Worm (Caenorhabditis elegans) whole organism, L4 larva: Measurements from ENCODE around the gene plk-3.

Source experiments
- F26F4.8 ChIP-seq: fragments of 200-800 bp; sonication (Bioruptor generic); conservative IDR thresholded peaks from 2 replicates; pipeline ENCODE4 v1.3.6; 2022; ENCODE audit warnings: missing genetic modification characterization, missing compliant biosample characterization
- F37D6.2 ChIP-seq: sonication (generic microtip); optimal IDR thresholded peaks from 2 replicates; lab custom pipeline; 2016; ENCODE audit warnings: mild to moderate bottlenecking, missing genetic modification characterization, missing compliant biosample characterization
- R02D3.7 ChIP-seq: fragments of 150-350 bp; sonication (generic microtip); optimal IDR thresholded peaks from 3 replicates; lab custom pipeline; 2014; ENCODE audit warnings: missing biosample characterization, missing genetic modification characterization
- T20F7.1 ChIP-seq: fragments of 200-800 bp; sonication (Bioruptor generic); optimal IDR thresholded peaks from 2 replicates; lab custom pipeline; 2018; ENCODE audit warnings: mild to moderate bottlenecking, missing genetic modification characterization, missing compliant biosample characterization
- T26A8.4 ChIP-seq: fragments of 200-800 bp; sonication (Bioruptor generic); IDR thresholded peaks from 2 replicates; pipeline ENCODE4 v1.3.6; 2022; ENCODE audit warnings: missing genetic modification characterization, missing compliant biosample characterization
- Y48G9A.11 ChIP-seq: fragments of 200-800 bp; sonication (Bioruptor generic); IDR thresholded peaks from 2 replicates; pipeline ENCODE4 v1.3.6; 2022; ENCODE audit warnings: missing genetic modification reagents, missing genetic modification characterization, missing compliant biosample characterization
- Y75B8A.6 ChIP-seq: fragments of 200-800 bp; sonication (Bioruptor generic); IDR thresholded peaks from 2 replicates; pipeline ENCODE4 v1.3.6; 2022; ENCODE audit warnings: missing genetic modification reagents, missing genetic modification characterization, missing compliant biosample characterization
- aha-1 ChIP-seq: fragments of 150-350 bp; peaks from one replicate; lab custom pipeline; 2014; ENCODE audit warnings: missing biosample characterization, missing genetic modification characterization
- aly-2 ChIP-seq: sonication (generic microtip); optimal IDR thresholded peaks from 2 replicates; lab custom pipeline; 2018; ENCODE audit warnings: missing biosample characterization, missing genetic modification characterization
- arid-1 ChIP-seq: fragments of 200-800 bp; sonication (Bioruptor generic); conservative IDR thresholded peaks from 2 replicates; pipeline ENCODE4 v1.3.6; 2022; ENCODE audit warnings: missing genetic modification reagents, missing genetic modification characterization, missing compliant biosample characterization
- attf-4 ChIP-seq: sonication (generic microtip); optimal IDR thresholded peaks from 3 replicates; lab custom pipeline; 2017; ENCODE audit warnings: missing biosample characterization, missing genetic modification characterization
- ceh-32 ChIP-seq: sonication (generic microtip); optimal IDR thresholded peaks from 2 replicates; lab custom pipeline; 2016; ENCODE audit warnings: mild to moderate bottlenecking, missing genetic modification characterization, missing compliant biosample characterization; ENCODE audit not compliant: poor library complexity
- ceh-44 ChIP-seq: fragments of 200-800 bp; sonication (Bioruptor generic); IDR thresholded peaks from 2 replicates; pipeline ENCODE4 v1.3.6; 2022; ENCODE audit warnings: missing genetic modification reagents, missing genetic modification characterization, missing compliant biosample characterization
- daf-16 ChIP-seq, 3 experiments: sonication (generic microtip); optimal IDR thresholded peaks; 2 replicates each; lab custom pipeline; 2016 to 2017; ENCODE audit warnings: missing genetic modification characterization in 3 of 3, missing genetic modification reagents in 3 of 3, mild to moderate bottlenecking in 2 of 3, missing compliant biosample characterization in 2 of 3, missing biosample characterization in 1 of 3, moderate library complexity in 1 of 3
- daf-19 ChIP-seq: fragments of 200-800 bp; sonication (Bioruptor generic); conservative IDR thresholded peaks from 2 replicates; pipeline ENCODE4 v1.3.6; 2022; ENCODE audit warnings: missing genetic modification characterization, missing compliant biosample characterization
- daf-8 ChIP-seq: fragments of 200-800 bp; sonication (Bioruptor generic); IDR thresholded peaks from 2 replicates; pipeline ENCODE4 v1.3.6; 2022; ENCODE audit warnings: missing genetic modification characterization, missing compliant biosample characterization
- dmd-6 ChIP-seq: fragments of 200-800 bp; sonication (Bioruptor generic); IDR thresholded peaks from 2 replicates; pipeline ENCODE4 v1.3.6; 2022; ENCODE audit warnings: missing genetic modification reagents, missing genetic modification characterization, missing compliant biosample characterization
- dmd-8 ChIP-seq: fragments of 200-800 bp; sonication (Bioruptor generic); IDR thresholded peaks from 2 replicates; pipeline ENCODE4 v1.3.6; 2022; ENCODE audit warnings: missing genetic modification characterization, missing compliant biosample characterization
- dpl-1 ChIP-seq: fragments of 150-350 bp; optimal IDR thresholded peaks from 2 replicates; lab custom pipeline; 2014; ENCODE audit warnings: missing biosample characterization, missing genetic modification reagents, missing genetic modification characterization
- dve-1 ChIP-seq: sonication (generic microtip); optimal IDR thresholded peaks from 2 replicates; lab custom pipeline; 2017; ENCODE audit warnings: antibody characterized with exemption, mild to moderate bottlenecking, missing genetic modification characterization, missing compliant biosample characterization; ENCODE audit not compliant: insufficient read depth
- egl-27 ChIP-seq: sonication (generic microtip); optimal IDR thresholded peaks from 3 replicates; lab custom pipeline; 2017; ENCODE audit warnings: missing biosample characterization, missing genetic modification reagents, missing genetic modification characterization
- egl-43 ChIP-seq: fragments of 200-800 bp; sonication (Bioruptor generic); IDR thresholded peaks from 2 replicates; pipeline ENCODE4 v1.3.6; 2022; ENCODE audit warnings: missing genetic modification reagents, missing genetic modification characterization, missing compliant biosample characterization
- hlh-11 ChIP-seq: fragments of 200-800 bp; sonication (Bioruptor generic); optimal IDR thresholded peaks from 2 replicates; lab custom pipeline; 2018; ENCODE audit warnings: mild to moderate bottlenecking, missing genetic modification characterization, missing compliant biosample characterization
- jun-1 ChIP-seq: fragments of 150-350 bp; optimal IDR thresholded peaks from 2 replicates; lab custom pipeline; 2014; ENCODE audit warnings: missing biosample characterization, missing genetic modification reagents, missing genetic modification characterization
- lin-13 ChIP-seq: fragments of 150-350 bp; optimal IDR thresholded peaks from 2 replicates; lab custom pipeline; 2014; ENCODE audit warnings: missing biosample characterization, missing genetic modification reagents, missing genetic modification characterization
- lir-3 ChIP-seq: sonication (generic microtip); optimal IDR thresholded peaks from 2 replicates; lab custom pipeline; 2016; ENCODE audit warnings: mild to moderate bottlenecking, missing genetic modification characterization, missing compliant biosample characterization
- madf-5 ChIP-seq, 2 experiments: fragments of 200-800 bp; sonication (Bioruptor generic); IDR thresholded peaks; 2 replicates each; pipeline ENCODE4 v1.3.6; 2022; ENCODE audit warnings: missing compliant biosample characterization in 2 of 2, missing genetic modification characterization in 2 of 2
- mdl-1 ChIP-seq, 2 experiments: fragments of 150-350 bp in 1 of 2; sonication (generic microtip) in 1 of 2; optimal IDR thresholded peaks; 2 replicates each; lab custom pipeline; 2014 to 2017; ENCODE audit warnings: missing biosample characterization in 2 of 2, missing genetic modification characterization in 2 of 2
- mxl-2 ChIP-seq: fragments of 200-800 bp; sonication (Bioruptor generic); conservative IDR thresholded peaks from 2 replicates; pipeline ENCODE4 v1.3.6; 2022; ENCODE audit warnings: missing genetic modification reagents, missing genetic modification characterization, missing compliant biosample characterization
- nhr-10 ChIP-seq: fragments of 150-350 bp; optimal IDR thresholded peaks from 2 replicates; lab custom pipeline; 2014; ENCODE audit warnings: missing biosample characterization, missing genetic modification characterization
- nhr-11 ChIP-seq: fragments of 150-350 bp; optimal IDR thresholded peaks from 2 replicates; lab custom pipeline; 2014; ENCODE audit warnings: missing biosample characterization, missing genetic modification characterization
- nhr-42 ChIP-seq: fragments of 200-800 bp; sonication (Bioruptor generic); IDR thresholded peaks from 2 replicates; pipeline ENCODE4 v1.3.6; 2022; ENCODE audit warnings: missing genetic modification characterization, missing compliant biosample characterization
- pha-4 ChIP-seq, 2 experiments: fragments of 150-350 bp in 1 of 2; fragments of 200-800 bp in 1 of 2; sonication (Bioruptor generic) in 1 of 2; IDR thresholded peaks in 1 of 2; optimal IDR thresholded peaks in 1 of 2; 2 replicates each; pipeline versions ENCODE4 v1.3.6 to Lab custom; 2014 to 2022; ENCODE audit warnings: missing genetic modification characterization in 2 of 2, missing genetic modification reagents in 2 of 2, missing biosample characterization in 1 of 2, missing compliant biosample characterization in 1 of 2
- sdz-12 ChIP-seq: fragments of 200-800 bp; sonication (Bioruptor generic); optimal IDR thresholded peaks from 2 replicates; lab custom pipeline; 2018; ENCODE audit warnings: mild to moderate bottlenecking, missing genetic modification characterization, missing compliant biosample characterization
- skn-1 ChIP-seq: fragments of 150-350 bp; optimal IDR thresholded peaks from 2 replicates; lab custom pipeline; 2014; ENCODE audit warnings: missing biosample characterization, missing genetic modification characterization
- snpc-1.2 ChIP-seq: fragments of 200-800 bp; sonication (Bioruptor generic); IDR thresholded peaks from 2 replicates; pipeline ENCODE4 v1.3.6; 2022; ENCODE audit warnings: missing genetic modification reagents, missing genetic modification characterization, missing compliant biosample characterization
- snpc-4 ChIP-seq: fragments of 150-350 bp; optimal IDR thresholded peaks from 2 replicates; lab custom pipeline; 2014; ENCODE audit warnings: missing biosample characterization, missing genetic modification characterization
- tag-97 ChIP-seq: fragments of 200-800 bp; sonication (Bioruptor generic); IDR thresholded peaks from 2 replicates; pipeline ENCODE4 v1.3.6; 2022; ENCODE audit warnings: missing genetic modification characterization, missing compliant biosample characterization
- unc-39 ChIP-seq: sonication (generic microtip); optimal IDR thresholded peaks from 2 replicates; lab custom pipeline; 2017; ENCODE audit warnings: missing biosample characterization, missing genetic modification characterization
- unc-62 ChIP-seq, 3 experiments: fragments of 150-350 bp in 1 of 3; sonication (generic microtip); optimal IDR thresholded peaks in 2 of 3; peaks in 1 of 3; 1 replicate in 1 of 3; 2 replicates in 2 of 3; lab custom pipeline; 2014 to 2017; ENCODE audit warnings: missing biosample characterization in 3 of 3, missing genetic modification characterization in 3 of 3, missing genetic modification reagents in 3 of 3, missing genotype in 1 of 3
- zfp-2 ChIP-seq: sonication (generic microtip); optimal IDR thresholded peaks from 2 replicates; lab custom pipeline; 2016; ENCODE audit warnings: mild to moderate bottlenecking, missing genetic modification characterization, missing compliant biosample characterization
- zip-11 ChIP-seq: fragments of 200-800 bp; sonication (Bioruptor generic); IDR thresholded peaks from 2 replicates; pipeline ENCODE4 v1.3.6; 2022; ENCODE audit warnings: missing genetic modification characterization, missing compliant biosample characterization
- ztf-11 ChIP-seq: fragments of 150-350 bp; optimal IDR thresholded peaks from 2 replicates; lab custom pipeline; 2014; ENCODE audit warnings: missing biosample characterization, missing genetic modification characterization
- ztf-7 ChIP-seq: fragments of 150-350 bp; optimal IDR thresholded peaks from 2 replicates; lab custom pipeline; 2014; ENCODE audit warnings: missing biosample characterization, missing genetic modification characterization

plk-3 gene

ce11 chrIV:7500924-7501323, 27.9 kb upstream of the plk-3 start:
- no peak for TF ChIP-seq mdl-1 (tag; optimal IDR thresholded peaks at IDR 0.05; lab: Kevin White, UChicago)
- no peak for TF ChIP-seq skn-1 (tag; lab: Kevin White, UChicago)
- no peak for TF ChIP-seq T26A8.4 (GFP tag; lab: Robert Waterston, UW)

ce11 chrIV:7499302-7499701, 26.3 kb upstream of the plk-3 start:
- 0 out of 2 replicates have a peak, but pooled peaks have one; percentile 33 for TF ChIP-seq arid-1 (GFP tag; lab: Robert Waterston, UW)
- TF ChIP-seq dve-1 = peak; percentile 14
- no peak for TF ChIP-seq mxl-2 (GFP tag; lab: Robert Waterston, UW)
- TF ChIP-seq F26F4.8 (GFP tag; lab: Robert Waterston, UW) = peak; percentile 61; the same call in 1 of the 2 replicates
- no peak for TF ChIP-seq Y75B8A.6
- TF ChIP-seq snpc-4 (tag; lab: Kevin White, UChicago) = peak; percentile 49
- TF ChIP-seq dmd-8 (GFP tag; lab: Robert Waterston, UW) = 0 out of 2 replicates have a peak, but pooled peaks have one; percentile 15
- peak in 1 of 2 experiments; percentile 19 for TF ChIP-seq daf-16 (GFP tag; optimal IDR thresholded peaks at IDR 0.05; lab: Kevin White, UChicago)
- TF ChIP-seq daf-16 (tag; optimal IDR thresholded peaks at IDR 0.05; lab: Kevin White, UChicago) = no peak
- TF ChIP-seq aha-1 = peak; percentile 55
- TF ChIP-seq madf-5 (GFP tag; IDR thresholded peaks at IDR 0.05; lab: Robert Waterston, UW) = no peak
- 0 out of 2 replicates have a peak, but pooled peaks have one; percentile 18 for TF ChIP-seq daf-19

ce11 chrIV:7497750-7498149, 24.7 kb upstream of the plk-3 start, which contains the start of gene egas-4:
Gene egas-4, minus strand, starts transcription at chrIV:7497850.
- TF ChIP-seq ceh-32 (tag; lab: Kevin White, UChicago) (no peak), snpc-4 (tag; lab: Kevin White, UChicago) (no peak), attf-4 (tag; lab: Kevin White, UChicago) (no peak), egl-43 (GFP tag; lab: Robert Waterston, UW) (no peak), tag-97 (GFP tag; lab: Robert Waterston, UW) (no peak), unc-39 (tag; lab: Kevin White, UChicago) (no peak)

DNA sequence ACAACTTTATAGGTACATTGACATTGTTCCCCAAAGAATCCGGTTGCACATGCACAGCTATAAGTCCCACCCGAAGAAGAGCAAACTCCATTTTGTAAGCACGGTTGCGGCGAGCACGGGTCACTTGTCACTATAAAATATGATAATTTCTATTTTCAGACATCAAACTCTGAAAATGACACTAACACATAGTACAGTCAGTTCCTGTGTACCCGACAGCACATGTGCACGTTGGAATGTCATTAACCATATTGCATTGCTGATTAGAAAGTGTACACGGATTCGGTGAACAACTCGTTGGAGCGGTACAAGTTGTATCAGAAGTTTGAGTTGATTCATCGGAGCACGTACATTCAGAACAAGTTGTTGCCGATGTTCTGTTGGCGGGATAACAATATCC, 24.2 kb upstream of the plk-3 start:
- TF ChIP-seq ztf-11 = no peak
- no peak for TF ChIP-seq egl-43 (GFP tag; lab: Robert Waterston, UW)
- TF ChIP-seq mdl-1 (tag; optimal IDR thresholded peaks at IDR 0.05; lab: Kevin White, UChicago) = no peak
- TF ChIP-seq T26A8.4 (GFP tag; lab: Robert Waterston, UW) = no peak
- TF ChIP-seq unc-62 (GFP tag; optimal IDR thresholded peaks at IDR 0.05 in 1 of 2; lab: Kevin White, UChicago) = peak in 1 of 2 experiments; percentile 6
- no peak for TF ChIP-seq unc-62 (tag; optimal IDR thresholded peaks at IDR 0.05; lab: Kevin White, UChicago)
- TF ChIP-seq hlh-11 = no peak
- no peak for TF ChIP-seq nhr-10
- TF ChIP-seq snpc-1.2 = no peak
- TF ChIP-seq zfp-2 (tag; lab: Kevin White, UChicago) = no peak
- no peak for TF ChIP-seq aly-2 (tag; lab: Kevin White, UChicago)
- no peak for TF ChIP-seq ceh-44 (GFP tag; lab: Robert Waterston, UW)
- TF ChIP-seq jun-1 (tag; lab: Kevin White, UChicago) = no peak
- TF ChIP-seq zip-11 (GFP tag; lab: Robert Waterston, UW) = no peak
- no peak for TF ChIP-seq nhr-42 (GFP tag; lab: Robert Waterston, UW)
- no peak for TF ChIP-seq Y48G9A.11 (GFP tag; lab: Robert Waterston, UW)
- TF ChIP-seq attf-4 (tag; lab: Kevin White, UChicago) = no peak
- no peak for TF ChIP-seq dpl-1
- no peak for TF ChIP-seq lir-3
- no peak for TF ChIP-seq T20F7.1
- TF ChIP-seq ztf-7 (tag; lab: Kevin White, UChicago) = no peak
- no peak for TF ChIP-seq lin-13 (GFP tag; lab: Kevin White, UChicago)
- peak; percentile 83 for TF ChIP-seq dmd-6 (GFP tag; lab: Robert Waterston, UW)
- TF ChIP-seq Y75B8A.6 = no peak
- TF ChIP-seq pha-4 (GFP tag; IDR thresholded peaks at IDR 0.05; lab: Robert Waterston, UW) = no peak
- TF ChIP-seq pha-4 (tag; optimal IDR thresholded peaks at IDR 0.05; lab: Kevin White, UChicago) = no peak
- TF ChIP-seq dmd-8 (GFP tag; lab: Robert Waterston, UW) = no peak
- no peak for TF ChIP-seq R02D3.7
- no peak for TF ChIP-seq sdz-12 (GFP tag; lab: Kevin White, UChicago)
- no peak for TF ChIP-seq egl-27 (tag; lab: Kevin White, UChicago)
- no peak for TF ChIP-seq F37D6.2 (tag; lab: Kevin White, UChicago)
- TF ChIP-seq nhr-11 = no peak
- no peak for TF ChIP-seq daf-8 (GFP tag; lab: Robert Waterston, UW)
